Worm (Caenorhabditis elegans): ENCODE results near the gene C55A6.12.

- TF ChIP-seq ama-1 (optimal IDR thresholded peaks at IDR 0.05) (no peak), ama-1 (GFP tag; optimal IDR thresholded peaks at IDR 0.05) (no peak), nhr-80 (tag; optimal IDR thresholded peaks at IDR 0.05) (peak; percentile 56), dpl-1 (GFP tag; optimal IDR thresholded peaks at IDR 0.05) (no peak), repo-1 (tag; optimal IDR thresholded peaks at IDR 0.05) (no peak), dpff-1 (tag; optimal IDR thresholded peaks at IDR 0.05) (no peak), attf-3 (GFP tag; conservative IDR thresholded peaks at IDR 0.05) (no peak), nfya-2 (GFP tag; IDR thresholded peaks at IDR 0.05) (no peak), snpc-1.3 (tag; optimal IDR thresholded peaks at IDR 0.05; ENCODE audit: insufficient read depth) (no peak), nhr-179 (tag; optimal IDR thresholded peaks at IDR 0.05) (no peak), unc-62 (GFP tag; optimal IDR thresholded peaks at IDR 0.05) (no peak)
Observed at ce11 chrV:11548914-11549406, 46.0 kb upstream of the C55A6.12 start, which contains the start of the genes F38B7.17 and F38B7.3.

All from whole organism, young adult.